Worm (Caenorhabditis elegans) whole organism, mixed stage, embryonic: ENCODE data around the gene sqv-8.

Experiments
- lin-13 ChIP-seq: fragments of 150-350 bp; optimal IDR thresholded peaks from 2 replicates; lab custom pipeline; 2014; ENCODE audit warnings: missing biosample characterization, missing genetic modification characterization
- lin-32 ChIP-seq: fragments of 200-800 bp; sonication (Bioruptor generic); optimal IDR thresholded peaks from 2 replicates; lab custom pipeline; 2018; ENCODE audit warnings: mild to moderate bottlenecking, missing genetic modification characterization, missing compliant biosample characterization
- nhr-237 ChIP-seq: fragments of 150-350 bp; optimal IDR thresholded peaks from 2 replicates; lab custom pipeline; 2014; ENCODE audit warnings: missing biosample characterization, missing genetic modification characterization
- sptf-1 ChIP-seq: sonication (generic microtip); optimal IDR thresholded peaks from 2 replicates; lab custom pipeline; 2017; ENCODE audit warnings: mild to moderate bottlenecking, missing genetic modification characterization, moderate library complexity, missing compliant biosample characterization
- ztf-11 ChIP-seq: fragments of 150-350 bp; optimal IDR thresholded peaks from 2 replicates; lab custom pipeline; 2014; ENCODE audit warnings: missing biosample characterization, missing genetic modification characterization

ce11 chrII:9621913-9622348 is 24.8 kb upstream of the sqv-8 start:
- TF ChIP-seq sptf-1 (tag; lab: Kevin White, UChicago) = no peak
- TF ChIP-seq ztf-11 = no peak
- no peak for TF ChIP-seq lin-13 (tag; lab: Kevin White, UChicago)
- no peak for TF ChIP-seq lin-32
- TF ChIP-seq nhr-237 = no peak
